Fruit fly (Drosophila melanogaster) whole organism, embryonic: Measurements from ENCODE around the gene CG13024.
A peak's percentile ranks its signal among the peaks of the same experiment; 100 is the strongest.

Experiments used
- BtbVII ChIP-seq: fragments of 200-800 bp; sonication (Bioruptor generic); optimal IDR thresholded peaks from 3 replicates; lab custom pipeline; 2017; ENCODE audit warnings: missing biosample characterization, mild to moderate bottlenecking, missing genetic modification characterization
- C15 ChIP-seq: fragments of 200-800 bp; sonication (Bioruptor generic); IDR thresholded peaks from 3 replicates; pipeline ENCODE4 v1.3.6; 2022; ENCODE audit warnings: missing biosample characterization, missing genetic modification characterization
- CG10147 ChIP-seq: fragments of 200-800 bp; sonication (Bioruptor generic); optimal IDR thresholded peaks from 2 replicates; lab custom pipeline; 2019; ENCODE audit warnings: missing biosample characterization, mild to moderate bottlenecking, missing genetic modification characterization, moderate library complexity
- CG10462 ChIP-seq: fragments of 200-800 bp; sonication (Bioruptor generic); optimal IDR thresholded peaks from 2 replicates; lab custom pipeline; 2016; ENCODE audit warnings: missing biosample characterization, missing genetic modification characterization
- CG11504 ChIP-seq: fragments of 200-800 bp; sonication (Bioruptor generic); optimal IDR thresholded peaks from 3 replicates; lab custom pipeline; 2019; ENCODE audit warnings: missing biosample characterization, mild to moderate bottlenecking, missing genetic modification characterization, moderate library complexity
- CG12071 ChIP-seq: fragments of 200-800 bp; sonication (Bioruptor generic); optimal IDR thresholded peaks from 3 replicates; lab custom pipeline; 2018; ENCODE audit warnings: missing biosample characterization, mild to moderate bottlenecking, missing genetic modification characterization
- CG13296 ChIP-seq: fragments of 200-800 bp; sonication (Bioruptor generic); optimal IDR thresholded peaks from 3 replicates; lab custom pipeline; 2018; ENCODE audit warnings: missing biosample characterization, mild to moderate bottlenecking, missing genetic modification characterization
- CG13775 ChIP-seq: fragments of 200-800 bp; sonication (Bioruptor generic); optimal IDR thresholded peaks from 3 replicates; lab custom pipeline; 2017; ENCODE audit warnings: missing biosample characterization, mild to moderate bottlenecking, missing genetic modification characterization
- CG13894 ChIP-seq: fragments of 200-800 bp; sonication (Bioruptor generic); optimal IDR thresholded peaks from 3 replicates; lab custom pipeline; 2018; ENCODE audit warnings: missing biosample characterization, mild to moderate bottlenecking, missing genetic modification characterization, moderate library complexity
- CG14860 ChIP-seq: fragments of 200-800 bp; sonication (Bioruptor generic); IDR thresholded peaks from 3 replicates; pipeline ENCODE4 v1.3.6; 2022; ENCODE audit warnings: missing biosample characterization, missing genetic modification characterization; ENCODE audit not compliant: partially characterized antibody
- CG16863 ChIP-seq: fragments of 200-800 bp; sonication (Bioruptor generic); optimal IDR thresholded peaks from 3 replicates; lab custom pipeline; 2016; ENCODE audit warnings: missing biosample characterization, missing genetic modification characterization
- CG17359 ChIP-seq: fragments of 200-800 bp; sonication (Bioruptor generic); optimal IDR thresholded peaks from 3 replicates; lab custom pipeline; 2018; ENCODE audit warnings: missing biosample characterization, mild to moderate bottlenecking, missing genetic modification characterization, moderate library complexity
- CG17829 ChIP-seq: fragments of 200-800 bp; optimal IDR thresholded peaks from 2 replicates; lab custom pipeline; 2019; ENCODE audit warnings: missing biosample characterization, mild to moderate bottlenecking, missing genetic modification characterization, moderate library complexity
- CG1792 ChIP-seq: fragments of 200-800 bp; sonication (Bioruptor generic); optimal IDR thresholded peaks from 2 replicates; lab custom pipeline; 2016; ENCODE audit warnings: missing biosample characterization, missing genetic modification characterization
- CG30403 ChIP-seq: fragments of 200-800 bp; sonication (Bioruptor generic); optimal IDR thresholded peaks from 3 replicates; lab custom pipeline; 2016; ENCODE audit warnings: missing biosample characterization, missing genetic modification characterization
- CG3407 ChIP-seq: fragments of 200-800 bp; sonication (Bioruptor generic); optimal IDR thresholded peaks from 2 replicates; lab custom pipeline; 2018; ENCODE audit warnings: missing biosample characterization, mild to moderate bottlenecking, missing genetic modification characterization
- CG42726 ChIP-seq: fragments of 200-800 bp; sonication (Bioruptor generic); IDR thresholded peaks from 2 replicates; pipeline ENCODE4 v1.3.6; 2022; ENCODE audit warnings: missing biosample characterization, missing genetic modification characterization; ENCODE audit not compliant: partially characterized antibody
- CG5953 ChIP-seq: fragments of 200-800 bp; sonication (Bioruptor generic); IDR thresholded peaks from 2 replicates; pipeline ENCODE4 v1.3.6; 2022; ENCODE audit warnings: missing biosample characterization, missing genetic modification characterization
- CG6654 ChIP-seq: fragments of 200-800 bp; sonication (Bioruptor generic); optimal IDR thresholded peaks from 2 replicates; lab custom pipeline; 2017; ENCODE audit warnings: missing biosample characterization, mild to moderate bottlenecking, missing genetic modification characterization
- CG7357 ChIP-seq: fragments of 200-800 bp; sonication (Bioruptor generic); IDR thresholded peaks from 3 replicates; pipeline ENCODE4 v1.3.6; 2022; ENCODE audit warnings: missing biosample characterization, missing genetic modification characterization
- CG8089 ChIP-seq: fragments of 200-800 bp; sonication (Bioruptor generic); optimal IDR thresholded peaks from 3 replicates; lab custom pipeline; 2016; ENCODE audit warnings: missing biosample characterization, missing genetic modification characterization
- CG8290 ChIP-seq, 3 experiments: fragments of 200-800 bp; sonication (Bioruptor generic); optimal IDR thresholded peaks; 2 replicates each; lab custom pipeline; 2016 to 2019; ENCODE audit warnings: missing biosample characterization in 3 of 3, missing genetic modification characterization in 3 of 3, mild to moderate bottlenecking in 2 of 3, moderate library complexity in 1 of 3
- CG9437 ChIP-seq: fragments of 200-800 bp; sonication (Bioruptor generic); optimal IDR thresholded peaks from 2 replicates; lab custom pipeline; 2018; ENCODE audit warnings: missing biosample characterization, mild to moderate bottlenecking, missing genetic modification characterization
- CG9817 ChIP-seq: fragments of 200-800 bp; sonication (Bioruptor generic); optimal IDR thresholded peaks from 2 replicates; lab custom pipeline; 2018; ENCODE audit warnings: missing biosample characterization, mild to moderate bottlenecking, missing genetic modification characterization, moderate library complexity
- Camta ChIP-seq: fragments of 200-800 bp; sonication (Bioruptor generic); optimal IDR thresholded peaks from 2 replicates; lab custom pipeline; 2016; ENCODE audit warnings: missing biosample characterization, missing genetic modification characterization
- D ChIP-seq, 2 experiments: fragments of 200-800 bp in 1 of 2; fragments of >200 bp in 1 of 2; sonication (Bioruptor generic) in 1 of 2; optimal IDR thresholded peaks; 2 replicates in 1 of 2; 3 replicates in 1 of 2; lab custom pipeline; 2017; ENCODE audit warnings: mild to moderate bottlenecking in 1 of 2, missing biosample characterization in 1 of 2, missing genetic modification characterization in 1 of 2, missing genetic modification reagents in 1 of 2
- Deaf1 ChIP-seq: fragments of 200-800 bp; optimal IDR thresholded peaks from 3 replicates; lab custom pipeline; 2019; ENCODE audit warnings: missing biosample characterization, mild to moderate bottlenecking, missing genetic modification characterization, moderate library complexity
- Myb ChIP-seq: fragments of 200-800 bp; sonication (Bioruptor generic); optimal IDR thresholded peaks from 2 replicates; lab custom pipeline; 2016; ENCODE audit warnings: missing biosample characterization, missing genetic modification characterization
- Usf ChIP-seq: fragments of 200-800 bp; sonication (Bioruptor generic); optimal IDR thresholded peaks from 2 replicates; lab custom pipeline; 2017; ENCODE audit warnings: missing genotype, missing biosample characterization, missing genetic modification characterization
- bigmax ChIP-seq: fragments of 200-800 bp; sonication (Bioruptor generic); optimal IDR thresholded peaks from 2 replicates; lab custom pipeline; 2018; ENCODE audit warnings: missing biosample characterization, mild to moderate bottlenecking, missing genetic modification characterization
- cad ChIP-seq: fragments of >200 bp; optimal IDR thresholded peaks from 2 replicates; lab custom pipeline; 2017; ENCODE audit warnings: missing biosample characterization, missing genetic modification characterization
- croc ChIP-seq: fragments of 200-800 bp; sonication (Bioruptor generic); conservative IDR thresholded peaks from 3 replicates; pipeline ENCODE4 v1.3.6; 2022; ENCODE audit warnings: missing biosample characterization, missing genetic modification characterization
- emc ChIP-seq: fragments of 200-800 bp; sonication (Bioruptor generic); optimal IDR thresholded peaks from 2 replicates; lab custom pipeline; 2016; ENCODE audit warnings: missing biosample characterization, missing genetic modification characterization
- gsb ChIP-seq: fragments of 200-800 bp; sonication (Bioruptor generic); IDR thresholded peaks from 2 replicates; pipeline ENCODE4 v1.3.6; 2022; ENCODE audit warnings: missing biosample characterization, missing genetic modification characterization
- ham ChIP-seq: fragments of 200-800 bp; sonication (Bioruptor generic); IDR thresholded peaks from 2 replicates; pipeline ENCODE4 v1.3.6; 2022; ENCODE audit warnings: missing biosample characterization, missing genetic modification characterization
- insv ChIP-seq, 2 experiments: fragments of 200-800 bp; sonication (Bioruptor generic); optimal IDR thresholded peaks; 3 replicates each; lab custom pipeline; 2016 to 2018; ENCODE audit warnings: missing biosample characterization in 2 of 2, missing genetic modification characterization in 2 of 2
- klu ChIP-seq: fragments of 200-800 bp; sonication (Bioruptor generic); IDR thresholded peaks from 2 replicates; pipeline ENCODE4 v1.3.6; 2022; ENCODE audit warnings: missing biosample characterization, missing genetic modification characterization
- kni ChIP-seq: fragments of 200-800 bp; sonication (Bioruptor generic); optimal IDR thresholded peaks from 3 replicates; lab custom pipeline; 2017; ENCODE audit warnings: mild to moderate bottlenecking, missing biosample characterization, missing genetic modification reagents, missing genetic modification characterization
- nerfin-1 ChIP-seq: fragments of 200-800 bp; sonication (Bioruptor generic); optimal IDR thresholded peaks from 3 replicates; lab custom pipeline; 2019; ENCODE audit warnings: missing biosample characterization, mild to moderate bottlenecking, missing genetic modification characterization, moderate library complexity
- otp ChIP-seq: fragments of 200-800 bp; sonication (Bioruptor generic); IDR thresholded peaks from 3 replicates; pipeline ENCODE4, ENCODE4 v1.3.6; 2022; ENCODE audit warnings: missing biosample characterization, missing genetic modification characterization
- pros ChIP-seq: fragments of 200-800 bp; sonication (Bioruptor generic); optimal IDR thresholded peaks from 3 replicates; lab custom pipeline; 2019; ENCODE audit warnings: missing biosample characterization, mild to moderate bottlenecking, missing genetic modification characterization, moderate library complexity
- scrt ChIP-seq: fragments of 200-800 bp; sonication (Bioruptor generic); optimal IDR thresholded peaks from 2 replicates; lab custom pipeline; 2018; ENCODE audit warnings: missing biosample characterization, mild to moderate bottlenecking, missing genetic modification characterization, moderate library complexity
- tll ChIP-seq, 2 experiments: fragments of 200-800 bp in 1 of 2; fragments of >200 bp in 1 of 2; sonication (Bioruptor generic) in 1 of 2; optimal IDR thresholded peaks; 2 replicates each; lab custom pipeline; 2017 to 2019; ENCODE audit warnings: missing biosample characterization in 2 of 2, missing genetic modification characterization in 2 of 2, mild to moderate bottlenecking in 1 of 2, moderate library complexity in 1 of 2
- tna ChIP-seq: fragments of 200-800 bp; sonication (Bioruptor generic); IDR thresholded peaks from 2 replicates; pipeline ENCODE4 v1.3.6; 2022; ENCODE audit warnings: missing biosample characterization, missing genetic modification characterization; ENCODE audit not compliant: partially characterized antibody
- ttk ChIP-seq: fragments of 200-800 bp; sonication (Bioruptor generic); IDR thresholded peaks from 2 replicates; pipeline ENCODE4 v2.1.2; 2022; ENCODE audit warnings: missing biosample characterization, missing genetic modification characterization
- twi ChIP-seq: fragments of 200-800 bp; optimal IDR thresholded peaks from 2 replicates; lab custom pipeline; 2019; ENCODE audit warnings: missing biosample characterization, mild to moderate bottlenecking, missing genetic modification characterization, moderate library complexity
- wor ChIP-seq: fragments of 200-800 bp; sonication (Bioruptor generic); IDR thresholded peaks from 2 replicates; pipeline ENCODE4 v1.3.6; 2022; ENCODE audit warnings: missing biosample characterization, missing genetic modification characterization
- zfh2 ChIP-seq: fragments of 200-800 bp; sonication (Bioruptor generic); optimal IDR thresholded peaks from 2 replicates; lab custom pipeline; 2016; ENCODE audit warnings: missing biosample characterization, missing genetic modification characterization

CG13024 gene

DNA sequence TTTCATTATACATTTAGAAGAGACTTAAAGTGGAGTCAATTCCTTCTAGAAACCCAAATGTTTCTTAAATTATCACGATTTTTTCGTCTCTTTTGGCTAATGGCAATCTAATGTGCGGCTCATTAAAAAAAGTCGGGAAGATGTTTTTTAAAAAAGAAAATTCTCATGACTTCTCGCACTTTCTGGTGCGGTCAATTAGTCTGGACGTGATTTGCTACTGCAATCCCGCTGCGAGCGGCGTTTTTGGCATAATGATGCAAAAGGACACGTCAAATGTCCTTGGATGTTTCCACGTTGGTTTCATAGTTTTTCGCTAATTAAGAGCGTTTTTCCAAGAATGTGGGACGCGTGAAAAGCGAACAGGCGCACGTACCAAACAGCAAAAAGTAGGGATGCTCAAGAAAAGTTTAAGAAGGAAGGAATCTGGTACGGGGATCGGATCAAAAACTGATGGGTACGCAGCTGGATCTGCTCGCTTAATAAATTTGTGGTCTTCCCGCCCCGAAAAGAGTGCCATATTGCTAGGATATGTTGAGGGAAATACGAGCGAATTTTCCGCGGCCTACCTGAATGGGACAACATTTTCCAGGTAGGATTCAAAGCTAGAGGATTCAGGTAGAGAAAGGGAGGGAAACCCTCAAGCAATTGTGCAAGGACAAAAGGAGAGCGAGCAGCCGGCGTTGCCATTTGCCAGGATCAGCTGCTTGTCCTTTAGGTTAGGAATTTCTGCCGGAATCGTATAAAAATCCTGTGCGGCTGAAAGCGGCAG is 55.9 kb downstream of the CG13024 start:
- TF ChIP-seq ham (GFP tag; lab: Robert Waterston, UW) (no peak), Myb (GFP tag; lab: Kevin White, UChicago) (no peak), CG13775 (no peak), CG42726 (GFP tag; lab: Robert Waterston, UW) (no peak), CG6654 (no peak), croc (GFP tag; lab: Robert Waterston, UW) (no peak), scrt (no peak), pros (GFP tag; lab: Kevin White, UChicago) (peak; percentile 92), CG10462 (no peak), CG3407 (GFP tag; lab: Kevin White, UChicago) (no peak), CG10147 (GFP tag; lab: Kevin White, UChicago) (no peak), bigmax (GFP tag; lab: Kevin White, UChicago) (peak; percentile 45), CG12071 (GFP tag; lab: Kevin White, UChicago) (no peak), CG11504 (tag; lab: Kevin White, UChicago) (no peak), wor (GFP tag; lab: Robert Waterston, UW) (no peak), CG30403 (GFP tag; lab: Kevin White, UChicago) (no peak), CG13894 (tag; lab: Kevin White, UChicago) (no peak), cad (peak; percentile 11), tna (GFP tag; lab: Robert Waterston, UW) (no peak), tll (GFP tag; optimal IDR thresholded peaks at IDR 0.05; lab: Kevin White, UChicago) (no peak), CG17359 (tag; lab: Kevin White, UChicago) (no peak), Deaf1 (tag; lab: Kevin White, UChicago) (no peak), BtbVII (no peak), D (optimal IDR thresholded peaks at IDR 0.05; lab: Kevin White, UChicago) (peak; percentile 48), D (GFP tag; optimal IDR thresholded peaks at IDR 0.05; lab: Kevin White, UChicago) (no peak), CG1792 (GFP tag; lab: Kevin White, UChicago) (no peak), twi (peak; percentile 74), gsb (GFP tag; lab: Robert Waterston, UW) (no peak), CG8290 (GFP tag; optimal IDR thresholded peaks at IDR 0.05; lab: Kevin White, UChicago) (no peak), CG8290 (tag; optimal IDR thresholded peaks at IDR 0.05; lab: Kevin White, UChicago) (no peak), Usf (GFP tag; lab: Kevin White, UChicago) (no peak), emc (GFP tag; lab: Kevin White, UChicago) (no peak), otp (GFP tag; lab: Robert Waterston, UW) (no peak), CG16863 (GFP tag; lab: Kevin White, UChicago) (no peak), Camta (no peak), ttk (GFP tag; lab: Robert Waterston, UW) (no peak), CG8089 (GFP tag; lab: Kevin White, UChicago) (no peak), nerfin-1 (tag; lab: Kevin White, UChicago) (no peak), CG17829 (tag; lab: Kevin White, UChicago) (no peak), kni (GFP tag; lab: Kevin White, UChicago) (peak; percentile 20), CG9817 (no peak), CG7357 (GFP tag; lab: Robert Waterston, UW) (no peak), insv (GFP tag; optimal IDR thresholded peaks at IDR 0.05; lab: Kevin White, UChicago) (peak in 1 of 2 experiments; percentile 27), CG9437 (GFP tag; lab: Kevin White, UChicago) (no peak), klu (GFP tag; lab: Robert Waterston, UW) (no peak), C15 (0 out of 3 replicates have a peak, but pooled peaks have one; percentile 17), CG13296 (GFP tag; lab: Kevin White, UChicago) (no peak), CG14860 (GFP tag; lab: Robert Waterston, UW) (no peak), CG5953 (no peak), zfh2 (no peak)
